Fruit fly (Drosophila melanogaster) Kc167 (cell line): ENCODE data around the gene Tango1.

Experiments used
- Sin3A ChIP-seq: fragments of >200 bp; optimal IDR thresholded peaks from 2 replicates; lab custom pipeline; 2018; ENCODE audit warnings: missing external identifiers
- ttk ChIP-seq: sonication (Bioruptor generic); optimal IDR thresholded peaks from 2 replicates; lab custom pipeline; 2017; ENCODE audit warnings: missing external identifiers

DNA sequence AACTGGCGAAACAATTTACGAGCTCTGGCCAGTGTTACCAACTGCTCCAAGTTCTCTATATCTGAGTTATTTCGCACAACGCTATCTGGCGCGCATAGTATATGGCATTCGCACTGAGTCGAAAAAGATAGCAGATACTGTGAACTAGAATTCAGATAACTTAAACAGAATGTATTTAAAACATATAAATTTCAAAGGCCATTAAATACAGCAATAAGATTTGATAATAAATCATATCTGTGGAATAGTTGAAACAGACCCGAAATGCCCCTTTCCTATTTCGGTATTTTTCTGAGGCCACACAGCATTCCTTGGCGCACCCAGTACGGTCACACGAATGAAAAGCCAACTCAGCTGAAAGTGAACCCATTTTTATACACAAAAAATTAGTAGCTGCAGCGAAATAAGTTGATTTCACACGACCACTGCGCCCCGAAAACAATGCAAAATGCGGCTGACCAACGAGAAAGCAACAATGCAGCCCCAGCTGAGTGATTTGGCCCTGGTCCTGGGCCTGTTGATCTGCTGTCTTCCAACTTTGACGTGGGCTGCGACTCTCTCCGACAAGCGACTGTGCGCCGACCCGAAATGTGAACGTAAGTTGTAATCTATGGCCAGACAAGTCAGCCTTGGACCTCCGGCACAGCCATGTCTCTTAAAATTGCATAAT lies at the start of gene Tango1, which contains the start of gene CG31635:
- TF ChIP-seq ttk (lab: Kevin White, UChicago) (no peak), Sin3A (no peak)
